Worm (Caenorhabditis elegans): ENCODE results near the gene str-109.

Gene str-109

DNA sequence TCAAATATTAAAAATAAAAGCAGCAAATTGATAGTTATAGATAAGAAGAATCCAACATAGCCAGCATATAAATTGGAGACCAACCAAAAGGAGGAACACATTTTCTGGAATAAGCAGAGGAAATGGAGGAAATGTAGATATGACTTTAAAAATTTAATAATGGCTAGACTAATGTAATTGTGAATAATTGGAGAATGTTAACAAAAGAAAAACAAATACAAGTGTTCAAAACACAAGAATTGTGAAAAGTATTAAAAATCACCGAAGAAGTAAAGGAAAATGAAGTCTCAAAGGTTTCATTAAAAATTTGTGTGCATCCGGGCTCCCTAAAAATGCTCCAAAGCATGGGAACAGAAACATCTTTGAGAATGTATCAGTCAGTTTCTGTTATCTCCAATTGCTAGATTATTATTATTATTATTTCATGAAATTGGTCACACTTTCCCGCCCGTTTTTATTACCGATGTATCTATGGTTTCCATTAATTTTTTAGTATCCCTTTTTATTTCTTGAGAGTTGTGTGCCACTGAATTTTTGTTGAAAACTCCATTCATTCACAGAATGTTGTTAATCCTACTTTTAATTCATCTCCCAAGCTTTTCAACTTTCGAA lies at the start of gene str-109, which contains the start of gene F10A3.11:
TSS of gene str-109 (minus strand) at position 101 of the 612 bp plus-strand sequence.
TSS of gene F10A3.11 (plus strand) at position 562 of the 612 bp plus-strand sequence.
- TF ChIP-seq sea-2 (GFP tag; optimal IDR thresholded peaks at IDR 0.05) (no peak), hmg-11 (tag; optimal IDR thresholded peaks at IDR 0.05) (no peak), nhr-77 (tag; optimal IDR thresholded peaks at IDR 0.05) (no peak), pqm-1 (tag; optimal IDR thresholded peaks at IDR 0.05) (no peak), pha-4 (tag; optimal IDR thresholded peaks at IDR 0.05) (no peak), nhr-28 (tag; optimal IDR thresholded peaks at IDR 0.05) (no peak), fkh-10 (GFP tag; optimal IDR thresholded peaks at IDR 0.05) (no peak), zag-1 (tag; optimal IDR thresholded peaks at IDR 0.05) (no peak), fkh-2 (tag; optimal IDR thresholded peaks at IDR 0.05) (no peak), ZK546.5 (tag; optimal IDR thresholded peaks at IDR 0.05) (no peak), elt-1 (tag; optimal IDR thresholded peaks at IDR 0.05) (no peak), unc-62 (GFP tag; optimal IDR thresholded peaks at IDR 0.05) (no peak), elt-3 (tag; optimal IDR thresholded peaks at IDR 0.05) (no peak), R02D3.7 (tag; optimal IDR thresholded peaks at IDR 0.05) (no peak), daf-12 (tag; optimal IDR thresholded peaks at IDR 0.05) (no peak), eor-1 (tag; optimal IDR thresholded peaks at IDR 0.05) (no peak), ama-1 (optimal IDR thresholded peaks at IDR 0.05) (no peak), mml-1 (tag; optimal IDR thresholded peaks at IDR 0.05) (no peak)

DNA sequence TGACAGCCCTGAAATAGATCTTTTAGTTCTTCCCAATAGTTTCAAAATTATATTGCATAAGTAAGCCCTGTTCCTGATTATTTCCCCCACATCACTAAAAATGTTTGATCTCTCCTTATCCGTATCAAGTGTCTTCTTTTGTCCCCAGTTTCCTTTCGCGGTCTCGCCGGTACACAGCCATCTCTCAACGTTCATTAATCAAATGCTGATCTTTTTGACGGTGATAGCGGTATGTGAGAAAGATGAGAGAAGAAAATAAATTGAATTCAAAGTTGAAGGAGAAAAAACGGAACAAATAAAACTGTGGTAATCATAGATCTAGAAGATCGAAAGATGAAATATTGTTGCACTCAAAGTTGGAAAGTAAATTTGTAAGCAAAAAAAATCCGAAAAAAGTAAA lies 49.7 kb upstream of the str-109 start:
- TF ChIP-seq nhr-43 (tag; optimal IDR thresholded peaks at IDR 0.05; ENCODE audit: poor library complexity, severe bottlenecking) = peak; percentile 26
- no peak for TF ChIP-seq ceh-9 (tag; optimal IDR thresholded peaks at IDR 0.05)

DNA sequence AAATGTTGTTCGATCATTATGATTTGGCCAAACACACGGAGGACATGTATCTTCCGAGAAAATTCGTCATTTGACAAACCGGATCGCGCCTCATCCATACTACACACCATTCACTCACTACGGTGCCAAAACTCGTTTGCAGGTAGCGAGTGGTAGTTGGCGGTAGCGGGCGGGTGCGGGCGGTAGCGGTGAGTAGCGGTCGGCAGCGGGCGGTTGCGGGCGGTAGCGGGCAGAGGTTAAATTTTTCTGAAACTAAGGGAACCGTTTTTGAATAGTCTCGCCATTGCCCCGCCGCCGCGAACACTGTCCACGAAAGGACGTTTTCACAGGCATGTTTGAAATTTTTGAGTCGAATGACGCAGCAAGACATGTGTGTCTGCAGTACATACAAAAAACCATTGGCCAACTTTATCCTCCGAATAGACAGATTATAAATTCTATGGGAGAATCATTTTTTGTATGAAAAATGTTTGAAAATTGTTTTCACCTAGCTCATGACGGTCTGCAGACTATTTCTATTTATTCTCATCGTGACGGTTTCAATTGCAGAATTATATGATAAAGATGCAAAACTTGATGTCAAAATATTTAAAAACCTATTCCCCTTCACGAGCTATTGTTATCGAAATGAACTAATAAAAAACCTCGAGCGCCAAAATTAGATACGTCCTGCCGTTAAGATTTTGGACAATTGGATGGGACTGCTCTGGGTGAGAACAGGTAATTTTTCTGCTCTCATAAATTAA lies 48.4 kb upstream of the str-109 start, which contains the start of gene F11A5.16:
TSS of gene F11A5.16 (plus strand) at position 696 of the 746 bp plus-strand sequence.
- TF ChIP-seq mdl-1 (tag; optimal IDR thresholded peaks at IDR 0.05) = no peak
- TF ChIP-seq aly-2 (tag; optimal IDR thresholded peaks at IDR 0.05) = no peak
- no peak for TF ChIP-seq ceh-9 (tag; optimal IDR thresholded peaks at IDR 0.05)
- TF ChIP-seq ama-1 (optimal IDR thresholded peaks at IDR 0.05) = no peak
- no peak for TF ChIP-seq skn-1 (tag; optimal IDR thresholded peaks at IDR 0.05)
- TF ChIP-seq mml-1 (tag; optimal IDR thresholded peaks at IDR 0.05) = no peak
- TF ChIP-seq nhr-12 (tag; optimal IDR thresholded peaks at IDR 0.05) = no peak
- no peak for TF ChIP-seq unc-39 (tag; optimal IDR thresholded peaks at IDR 0.05)
- no peak for TF ChIP-seq hmg-11 (tag; optimal IDR thresholded peaks at IDR 0.05)
- no peak for TF ChIP-seq ceh-82 (tag; optimal IDR thresholded peaks at IDR 0.05)

DNA sequence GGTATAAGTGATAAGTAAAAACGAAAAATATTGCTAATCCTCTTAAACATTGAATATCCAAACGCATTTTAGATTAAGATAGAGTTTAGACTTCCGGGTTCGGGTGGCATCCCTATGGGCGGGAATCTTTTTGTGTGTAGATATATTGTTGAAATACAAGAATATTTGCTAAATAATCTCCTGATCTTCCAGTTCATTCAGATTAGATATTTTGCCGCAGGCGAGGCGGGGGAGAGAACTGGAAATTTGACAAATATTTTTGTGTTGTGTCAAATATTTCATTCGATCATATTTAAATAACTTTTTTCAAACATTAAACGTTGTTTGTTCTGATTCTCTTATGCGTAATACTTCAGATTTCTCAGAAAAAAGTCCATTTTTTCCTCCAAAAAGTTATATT lies 47.8 kb upstream of the str-109 start, which contains the start of gene oac-15:
TSS of gene oac-15 (minus strand) at position 101 of the 400 bp plus-strand sequence.
- no peak for TF ChIP-seq fkh-10 (GFP tag; optimal IDR thresholded peaks at IDR 0.05)

DNA sequence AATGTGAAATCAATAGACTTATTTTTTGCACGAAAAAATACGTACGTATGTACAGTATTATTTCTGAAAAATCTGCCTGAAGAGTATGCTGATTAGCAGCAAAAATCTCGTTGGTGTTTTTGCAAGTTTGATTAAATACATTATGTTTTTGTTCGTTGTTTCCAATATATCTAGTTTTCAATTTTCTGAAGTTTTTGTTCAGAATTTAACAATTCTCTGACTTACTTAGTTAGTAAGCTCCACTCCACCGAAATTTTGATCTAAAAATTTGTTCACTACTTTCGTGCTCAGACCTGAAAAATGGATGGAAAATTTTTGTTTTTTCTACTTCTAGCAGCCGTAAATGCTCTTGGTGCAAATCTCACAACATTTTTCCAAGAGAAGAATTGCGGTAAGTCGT lies 42.9 kb upstream of the str-109 start, which contains the start of gene irld-26:
TSS of gene irld-26 (plus strand) at position 301 of the 400 bp plus-strand sequence.
- TF ChIP-seq fkh-10 (GFP tag; optimal IDR thresholded peaks at IDR 0.05) = no peak
- no peak for TF ChIP-seq skn-1 (tag; optimal IDR thresholded peaks at IDR 0.05)
- no peak for TF ChIP-seq hmg-11 (tag; optimal IDR thresholded peaks at IDR 0.05)
- no peak for TF ChIP-seq nhr-28 (tag; optimal IDR thresholded peaks at IDR 0.05)
- TF ChIP-seq ztf-11 (tag; optimal IDR thresholded peaks at IDR 0.05) = no peak
- TF ChIP-seq sea-2 (GFP tag; optimal IDR thresholded peaks at IDR 0.05) = no peak
- no peak for TF ChIP-seq mml-1 (tag; optimal IDR thresholded peaks at IDR 0.05)
- TF ChIP-seq unc-62 (GFP tag; optimal IDR thresholded peaks at IDR 0.05) = no peak
- no peak for TF ChIP-seq fkh-2 (tag; optimal IDR thresholded peaks at IDR 0.05)
- TF ChIP-seq jun-1 (tag; optimal IDR thresholded peaks at IDR 0.05) = no peak
- TF ChIP-seq nhr-25 (tag; optimal IDR thresholded peaks at IDR 0.05) = no peak
- TF ChIP-seq unc-39 (tag; optimal IDR thresholded peaks at IDR 0.05) = no peak
- TF ChIP-seq nhr-237 (tag; optimal IDR thresholded peaks at IDR 0.05) = no peak
- no peak for TF ChIP-seq ceh-9 (tag; optimal IDR thresholded peaks at IDR 0.05)
- no peak for TF ChIP-seq nfya-1 (tag; optimal IDR thresholded peaks at IDR 0.05; ENCODE audit: insufficient read depth)
- no peak for TF ChIP-seq fos-1 (tag; optimal IDR thresholded peaks at IDR 0.05)
- no peak for TF ChIP-seq pha-4 (tag; optimal IDR thresholded peaks at IDR 0.05)
